Worm (Caenorhabditis elegans) whole organism, mixed stage, embryonic: ENCODE data around the gene ecps-2.

ENCODE experiments used
- mep-1 ChIP-seq: fragments of 150-350 bp; optimal IDR thresholded peaks from 2 replicates; lab custom pipeline; 2017; ENCODE audit warnings: missing biosample characterization, missing genetic modification reagents, missing genetic modification characterization, inconsistent platforms
- nhr-76 ChIP-seq: sonication (generic microtip); optimal IDR thresholded peaks from 2 replicates; lab custom pipeline; 2017; ENCODE audit warnings: missing biosample characterization, missing genetic modification characterization

- no peak for TF ChIP-seq mep-1
- no peak for TF ChIP-seq nhr-76
These were observed 3.8 kb downstream of the ecps-2 start, which contains the start of gene H04D03.7 for ce11 chrIII:10446730-10447129.
